Fruit fly (Drosophila melanogaster) whole organism, embryonic: Measurements from ENCODE around the gene pasi2.
A peak's percentile ranks its signal among the peaks of the same experiment; 100 is the strongest.

ENCODE experiments used
- Atf3 ChIP-seq: fragments of 200-800 bp; sonication (Bioruptor generic); optimal IDR thresholded peaks from 3 replicates; lab custom pipeline; 2016; ENCODE audit warnings: missing biosample characterization, missing genetic modification characterization
- B-H2 ChIP-seq: fragments of 200-800 bp; sonication (Bioruptor generic); optimal IDR thresholded peaks from 2 replicates; lab custom pipeline; 2018; ENCODE audit warnings: missing biosample characterization, mild to moderate bottlenecking, missing genetic modification characterization
- CG10147 ChIP-seq: fragments of 200-800 bp; sonication (Bioruptor generic); optimal IDR thresholded peaks from 2 replicates; lab custom pipeline; 2019; ENCODE audit warnings: missing biosample characterization, mild to moderate bottlenecking, missing genetic modification characterization, moderate library complexity
- CG10267 ChIP-seq: fragments of 200-800 bp; sonication (Bioruptor generic); optimal IDR thresholded peaks from 2 replicates; lab custom pipeline; 2018; ENCODE audit warnings: missing biosample characterization, mild to moderate bottlenecking, missing genetic modification characterization, moderate library complexity
- CG12299 ChIP-seq: fragments of 200-800 bp; sonication (Bioruptor generic); optimal IDR thresholded peaks from 2 replicates; lab custom pipeline; 2018; ENCODE audit warnings: missing biosample characterization, mild to moderate bottlenecking, missing genetic modification characterization
- CG12942 ChIP-seq: fragments of 200-800 bp; sonication (Bioruptor generic); optimal IDR thresholded peaks from 3 replicates; lab custom pipeline; 2016; ENCODE audit warnings: missing biosample characterization, missing genetic modification characterization
- CG13287 ChIP-seq: fragments of 200-800 bp; sonication (Bioruptor generic); IDR thresholded peaks from 2 replicates; pipeline ENCODE4 v1.3.6; 2022; ENCODE audit warnings: missing biosample characterization, missing genetic modification characterization; ENCODE audit not compliant: partially characterized antibody
- CG13296 ChIP-seq: fragments of 200-800 bp; sonication (Bioruptor generic); optimal IDR thresholded peaks from 3 replicates; lab custom pipeline; 2018; ENCODE audit warnings: missing biosample characterization, mild to moderate bottlenecking, missing genetic modification characterization
- CG14710 ChIP-seq: fragments of 200-800 bp; sonication (Bioruptor generic); optimal IDR thresholded peaks from 3 replicates; lab custom pipeline; 2019; ENCODE audit warnings: missing biosample characterization, mild to moderate bottlenecking, missing genetic modification characterization, moderate library complexity
- CG15479 ChIP-seq: fragments of 200-800 bp; sonication (Bioruptor generic); optimal IDR thresholded peaks from 3 replicates; lab custom pipeline; 2019; ENCODE audit warnings: missing biosample characterization, mild to moderate bottlenecking, missing genetic modification characterization, moderate library complexity
- CG17359 ChIP-seq: fragments of 200-800 bp; sonication (Bioruptor generic); optimal IDR thresholded peaks from 3 replicates; lab custom pipeline; 2018; ENCODE audit warnings: missing biosample characterization, mild to moderate bottlenecking, missing genetic modification characterization, moderate library complexity
- CG2712 ChIP-seq: fragments of 200-800 bp; optimal IDR thresholded peaks from 3 replicates; lab custom pipeline; 2019; ENCODE audit warnings: missing biosample characterization, mild to moderate bottlenecking, missing genetic modification characterization, moderate library complexity
- CG30020 ChIP-seq: fragments of 200-800 bp; optimal IDR thresholded peaks from 2 replicates; lab custom pipeline; 2019; ENCODE audit warnings: missing biosample characterization, mild to moderate bottlenecking, missing genetic modification characterization, moderate library complexity
- CG32532 ChIP-seq: fragments of 200-800 bp; sonication (Bioruptor generic); IDR thresholded peaks from 2 replicates; pipeline ENCODE4 v1.3.6; 2022; ENCODE audit warnings: missing biosample characterization, missing genetic modification characterization
- CG42726 ChIP-seq: fragments of 200-800 bp; sonication (Bioruptor generic); IDR thresholded peaks from 2 replicates; pipeline ENCODE4 v1.3.6; 2022; ENCODE audit warnings: missing biosample characterization, missing genetic modification characterization; ENCODE audit not compliant: partially characterized antibody
- CG4617 ChIP-seq: fragments of 200-800 bp; sonication (Bioruptor generic); optimal IDR thresholded peaks from 3 replicates; lab custom pipeline; 2016; ENCODE audit warnings: missing biosample characterization, missing genetic modification characterization, borderline replicate concordance
- CG9437 ChIP-seq: fragments of 200-800 bp; sonication (Bioruptor generic); optimal IDR thresholded peaks from 2 replicates; lab custom pipeline; 2018; ENCODE audit warnings: missing biosample characterization, mild to moderate bottlenecking, missing genetic modification characterization
- CG9609 ChIP-seq: fragments of 200-800 bp; sonication (Bioruptor generic); optimal IDR thresholded peaks from 3 replicates; lab custom pipeline; 2016; ENCODE audit warnings: missing biosample characterization, missing genetic modification characterization
- CG9727 ChIP-seq: fragments of 200-800 bp; sonication (Bioruptor generic); optimal IDR thresholded peaks from 3 replicates; lab custom pipeline; 2017; ENCODE audit warnings: missing biosample characterization, mild to moderate bottlenecking, missing genetic modification characterization
- Dbx ChIP-seq: fragments of 200-800 bp; sonication (Bioruptor generic); IDR thresholded peaks from 3 replicates; pipeline ENCODE4 v1.3.6; 2022; ENCODE audit warnings: missing biosample characterization, missing genetic modification characterization
- E2f2 ChIP-seq: fragments of 200-800 bp; sonication (Bioruptor generic); IDR thresholded peaks from 2 replicates; pipeline ENCODE4 v1.3.6; 2022; ENCODE audit warnings: missing biosample characterization, missing genetic modification characterization
- Elba2 ChIP-seq: fragments of 200-800 bp; sonication (Bioruptor generic); optimal IDR thresholded peaks from 3 replicates; lab custom pipeline; 2016; ENCODE audit warnings: missing biosample characterization, missing genetic modification characterization
- Hey ChIP-seq: fragments of 200-800 bp; sonication (Bioruptor generic); optimal IDR thresholded peaks from 3 replicates; lab custom pipeline; 2018; ENCODE audit warnings: missing biosample characterization, mild to moderate bottlenecking, missing genetic modification characterization
- MBD-R2 ChIP-seq: fragments of 200-800 bp; sonication (Bioruptor generic); IDR thresholded peaks from 2 replicates; pipeline ENCODE4 v1.3.6; 2022; ENCODE audit warnings: missing biosample characterization, missing genetic modification characterization
- NK7.1 ChIP-seq: fragments of 200-800 bp; sonication (Bioruptor generic); optimal IDR thresholded peaks from 3 replicates; lab custom pipeline; 2016; ENCODE audit warnings: missing biosample characterization, missing genetic modification characterization
- Pdp1 ChIP-seq, 2 experiments: fragments of 200-800 bp; sonication (Bioruptor generic); optimal IDR thresholded peaks; 3 replicates each; lab custom pipeline; 2016; ENCODE audit warnings: missing biosample characterization in 2 of 2, missing genetic modification characterization in 2 of 2, mild to moderate bottlenecking in 1 of 2, moderate library complexity in 1 of 2
- Sox102F ChIP-seq: fragments of 200-800 bp; sonication (Bioruptor generic); optimal IDR thresholded peaks from 2 replicates; lab custom pipeline; 2018; ENCODE audit warnings: missing biosample characterization, mild to moderate bottlenecking, missing genetic modification characterization, moderate library complexity
- YL-1 ChIP-seq: fragments of 200-800 bp; sonication (Bioruptor generic); optimal IDR thresholded peaks from 3 replicates; lab custom pipeline; 2017; ENCODE audit warnings: missing biosample characterization, mild to moderate bottlenecking, missing genetic modification characterization
- ap ChIP-seq: fragments of 200-800 bp; sonication (Bioruptor generic); IDR thresholded peaks from 2 replicates; pipeline ENCODE4 v1.3.6; 2022; ENCODE audit warnings: missing biosample characterization, missing genetic modification characterization
- ato ChIP-seq: fragments of 200-800 bp; sonication (Bioruptor generic); IDR thresholded peaks from 2 replicates; pipeline ENCODE4 v1.3.6; 2022; ENCODE audit warnings: missing biosample characterization, missing genetic modification characterization; ENCODE audit not compliant: partially characterized antibody
- caup ChIP-seq: fragments of 200-800 bp; sonication (Bioruptor generic); optimal IDR thresholded peaks from 3 replicates; lab custom pipeline; 2017; ENCODE audit warnings: missing biosample characterization, mild to moderate bottlenecking, missing genetic modification characterization, moderate library complexity; ENCODE audit not compliant: severe bottlenecking
- chinmo ChIP-seq: fragments of 200-800 bp; sonication (Bioruptor generic); IDR thresholded peaks from 4 replicates; pipeline ENCODE4 v1.3.6; 2022; ENCODE audit warnings: missing biosample characterization, missing genetic modification characterization; ENCODE audit not compliant: partially characterized antibody
- chn ChIP-seq: fragments of 200-800 bp; sonication (Bioruptor generic); optimal IDR thresholded peaks from 2 replicates; lab custom pipeline; 2016; ENCODE audit warnings: missing biosample characterization, missing genetic modification characterization
- crp ChIP-seq, 2 experiments: fragments of 200-800 bp; sonication (Bioruptor generic); optimal IDR thresholded peaks; 2 replicates in 1 of 2; 3 replicates in 1 of 2; lab custom pipeline; 2017; ENCODE audit warnings: missing biosample characterization in 2 of 2, missing genetic modification characterization in 2 of 2, mild to moderate bottlenecking in 1 of 2, moderate library complexity in 1 of 2
- danr ChIP-seq: fragments of 200-800 bp; sonication (Bioruptor generic); IDR thresholded peaks from 2 replicates; pipeline ENCODE4 v1.3.6; 2022; ENCODE audit warnings: missing biosample characterization, missing genetic modification characterization
- dmrt11E ChIP-seq: fragments of 200-800 bp; sonication (Bioruptor generic); optimal IDR thresholded peaks from 3 replicates; lab custom pipeline; 2018; ENCODE audit warnings: missing biosample characterization, mild to moderate bottlenecking, missing genetic modification characterization, moderate library complexity
- dmrt99B ChIP-seq: fragments of 200-800 bp; sonication (Bioruptor generic); optimal IDR thresholded peaks from 2 replicates; lab custom pipeline; 2018; ENCODE audit warnings: missing biosample characterization, mild to moderate bottlenecking, missing genetic modification characterization, moderate library complexity
- fd64A ChIP-seq: fragments of 200-800 bp; sonication (Bioruptor generic); optimal IDR thresholded peaks from 3 replicates; lab custom pipeline; 2018; ENCODE audit warnings: missing biosample characterization, mild to moderate bottlenecking, missing genetic modification characterization
- hbn ChIP-seq: fragments of 200-800 bp; sonication (Bioruptor generic); IDR thresholded peaks from 2 replicates; pipeline ENCODE4 v1.3.6; 2022; ENCODE audit warnings: missing biosample characterization, missing genetic modification characterization; ENCODE audit not compliant: partially characterized antibody
- insv ChIP-seq, 2 experiments: fragments of 200-800 bp; sonication (Bioruptor generic); optimal IDR thresholded peaks; 3 replicates each; lab custom pipeline; 2016 to 2018; ENCODE audit warnings: missing biosample characterization in 2 of 2, missing genetic modification characterization in 2 of 2
- nau ChIP-seq: fragments of 200-800 bp; sonication (Bioruptor generic); optimal IDR thresholded peaks from 3 replicates; lab custom pipeline; 2017; ENCODE audit warnings: missing biosample characterization, mild to moderate bottlenecking, missing genetic modification characterization, missing genetic modification reagents
- oc ChIP-seq: fragments of 200-800 bp; sonication (Bioruptor generic); optimal IDR thresholded peaks from 2 replicates; lab custom pipeline; 2018; ENCODE audit warnings: missing biosample characterization, mild to moderate bottlenecking, missing genetic modification characterization, moderate library complexity
- odd ChIP-seq: fragments of 200-800 bp; sonication (Bioruptor generic); optimal IDR thresholded peaks from 2 replicates; lab custom pipeline; 2017; ENCODE audit warnings: missing biosample characterization, mild to moderate bottlenecking, missing genetic modification characterization
- psq ChIP-seq: fragments of 200-800 bp; sonication (Bioruptor generic); optimal IDR thresholded peaks from 2 replicates; lab custom pipeline; 2017; ENCODE audit warnings: missing biosample characterization, missing genetic modification characterization
- sens-2 ChIP-seq: fragments of 200-800 bp; sonication (Bioruptor generic); IDR thresholded peaks from 2 replicates; pipeline ENCODE4 v1.3.6; 2022; ENCODE audit warnings: missing biosample characterization, missing genetic modification characterization
- sqz ChIP-seq: fragments of 200-800 bp; sonication (Bioruptor generic); optimal IDR thresholded peaks from 3 replicates; lab custom pipeline; 2018; ENCODE audit warnings: missing biosample characterization, mild to moderate bottlenecking, missing genetic modification characterization

pasi2 gene

DNA sequence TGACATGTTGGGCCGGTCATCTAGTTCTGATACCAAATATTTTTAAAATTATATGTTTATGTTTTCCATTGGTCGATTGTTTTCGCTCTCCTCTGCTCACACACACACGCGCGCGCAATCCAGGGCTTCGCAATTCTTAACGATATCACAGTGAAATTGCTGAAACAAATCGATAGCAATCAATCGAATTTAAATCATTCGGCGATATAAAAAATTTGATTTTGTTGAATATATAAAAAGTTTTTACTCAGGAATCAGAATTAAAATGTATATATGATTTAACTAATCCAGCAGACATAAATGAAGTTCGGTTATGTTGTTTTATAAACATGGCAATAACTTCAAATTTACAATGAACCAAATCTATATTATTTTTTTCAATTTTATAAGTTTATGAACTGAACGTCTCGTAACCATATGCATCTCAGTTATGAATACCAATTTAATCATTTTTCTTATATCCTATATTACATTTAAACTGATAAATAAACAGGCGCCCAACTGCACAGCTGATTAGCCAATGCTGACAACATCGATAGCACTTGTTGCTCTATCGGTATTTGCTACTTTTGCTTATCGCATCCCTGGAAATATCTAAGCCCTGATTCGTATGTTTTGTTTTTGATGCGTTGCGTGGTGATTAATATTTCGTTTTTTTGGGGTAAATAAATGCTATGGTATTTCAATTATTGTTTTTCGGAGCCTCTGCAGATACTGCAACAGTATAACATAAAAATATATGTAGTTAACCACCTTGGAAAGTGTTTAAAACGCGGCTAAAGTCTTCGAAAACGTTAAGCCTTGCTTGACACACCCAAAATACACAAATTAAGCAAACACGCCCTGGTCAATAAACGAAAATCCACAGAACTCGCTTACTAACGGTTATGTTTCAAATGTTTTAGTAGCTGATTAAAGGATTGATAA is at the start of gene pasi2, which contains the start of gene Aduk:
pasi2 (plus strand) TSS at position 579 of the 927 bp plus-strand sequence.
Aduk (minus strand) TSS at position 123 of the 927 bp plus-strand sequence.
- TF ChIP-seq chn (GFP tag; lab: Kevin White, UChicago) (no peak), YL-1 (GFP tag; lab: Kevin White, UChicago) (peak; percentile 84), CG9437 (GFP tag; lab: Kevin White, UChicago) (peak; percentile 45), Dbx (0 out of 3 replicates have a peak, but pooled peaks have one; percentile 39), Pdp1 (GFP tag; optimal IDR thresholded peaks at IDR 0.05; lab: Kevin White, UChicago) (peak in 1 of 2 experiments; percentile 43), dmrt99B (tag; lab: Kevin White, UChicago) (no peak), B-H2 (GFP tag; lab: Kevin White, UChicago) (peak; percentile 77), hbn (GFP tag; lab: Robert Waterston, UW) (peak; percentile 54), CG10267 (peak; percentile 55), danr (no peak), chinmo (GFP tag; lab: Robert Waterston, UW) (0 out of 4 replicates have a peak, but pooled peaks have one; percentile 70), nau (GFP tag; lab: Kevin White, UChicago) (no peak), odd (no peak), MBD-R2 (peak; percentile 37; the same call in 1 of the 2 replicates), CG4617 (peak; percentile 41), CG2712 (tag; lab: Kevin White, UChicago) (peak; percentile 10), psq (GFP tag; lab: Kevin White, UChicago) (no peak), CG9609 (no peak), sqz (GFP tag; lab: Kevin White, UChicago) (peak; percentile 9), CG9727 (peak; percentile 31), CG14710 (tag; lab: Kevin White, UChicago) (peak; percentile 56), Sox102F (no peak), dmrt11E (tag; lab: Kevin White, UChicago) (no peak), CG17359 (no peak), CG15479 (GFP tag; lab: Kevin White, UChicago) (peak; percentile 47), caup (GFP tag; lab: Kevin White, UChicago) (peak; percentile 6), CG10147 (peak; percentile 28), ap (GFP tag; lab: Robert Waterston, UW) (no peak), CG30020 (tag; lab: Kevin White, UChicago) (peak; percentile 23), oc (peak; percentile 33), sens-2 (no peak), Atf3 (no peak), CG13296 (no peak), CG12942 (GFP tag; lab: Kevin White, UChicago) (no peak), E2f2 (peak; percentile 93), CG12299 (tag; lab: Kevin White, UChicago) (peak; percentile 11), fd64A (GFP tag; lab: Kevin White, UChicago) (no peak), CG13287 (GFP tag; lab: Robert Waterston, UW) (peak; percentile 82), CG42726 (peak; percentile 74), NK7.1 (GFP tag; lab: Kevin White, UChicago) (no peak), Hey (tag; lab: Kevin White, UChicago) (no peak), ato (GFP tag; lab: Robert Waterston, UW) (peak; percentile 65), crp (GFP tag; optimal IDR thresholded peaks at IDR 0.05; lab: Kevin White, UChicago) (peak; percentile 74 to 97), insv (GFP tag; optimal IDR thresholded peaks at IDR 0.05; lab: Kevin White, UChicago) (peak in 1 of 2 experiments; percentile 31), Elba2 (GFP tag; lab: Kevin White, UChicago) (no peak), CG32532 (GFP tag; lab: Robert Waterston, UW) (0 out of 2 replicates have a peak, but pooled peaks have one; percentile 29)
